Worm (Caenorhabditis elegans) whole organism, L1 larva: ENCODE measurements around the gene let-765.

ENCODE experiments used
- C04F5.9 ChIP-seq: sonication (generic microtip); optimal IDR thresholded peaks from 2 replicates; lab custom pipeline; 2016; ENCODE audit warnings: missing genetic modification characterization, missing compliant biosample characterization
- C16A3.4 ChIP-seq: fragments of 150-350 bp; optimal IDR thresholded peaks from 2 replicates; lab custom pipeline; 2014; ENCODE audit warnings: missing biosample characterization, missing genetic modification characterization
- C34B4.2 ChIP-seq: sonication (generic microtip); optimal IDR thresholded peaks from 2 replicates; lab custom pipeline; 2017; ENCODE audit warnings: mild to moderate bottlenecking, missing genetic modification characterization, missing compliant biosample characterization
- F16B12.6 ChIP-seq: fragments of 150-350 bp; optimal IDR thresholded peaks from 2 replicates; lab custom pipeline; 2014; ENCODE audit warnings: missing biosample characterization, missing genetic modification characterization
- Y116A8C.19 ChIP-seq: sonication (generic microtip); optimal IDR thresholded peaks from 2 replicates; lab custom pipeline; 2016; ENCODE audit warnings: missing compliant biosample characterization, missing genetic modification characterization, borderline replicate concordance
- aha-1 ChIP-seq: fragments of 150-350 bp; optimal IDR thresholded peaks from 2 replicates; lab custom pipeline; 2014; ENCODE audit warnings: missing biosample characterization, missing genetic modification characterization
- alr-1 ChIP-seq: fragments of 200-800 bp; sonication (Bioruptor generic); optimal IDR thresholded peaks from 2 replicates; lab custom pipeline; 2018; ENCODE audit warnings: borderline replicate concordance, mild to moderate bottlenecking, missing genetic modification characterization, missing compliant biosample characterization
- aly-2 ChIP-seq: fragments of 150-350 bp; optimal IDR thresholded peaks from 2 replicates; lab custom pipeline; 2014; ENCODE audit warnings: missing biosample characterization, missing genetic modification characterization
- blmp-1 ChIP-seq: fragments of 150-350 bp; optimal IDR thresholded peaks from 2 replicates; lab custom pipeline; 2014; ENCODE audit warnings: missing biosample characterization, missing genetic modification characterization
- ceh-63 ChIP-seq: fragments of 200-800 bp; sonication (Bioruptor generic); optimal IDR thresholded peaks from 2 replicates; lab custom pipeline; 2018; ENCODE audit warnings: mild to moderate bottlenecking, missing genetic modification characterization, missing compliant biosample characterization
- ceh-8 ChIP-seq: fragments of 200-800 bp; sonication (Bioruptor generic); optimal IDR thresholded peaks from 2 replicates; lab custom pipeline; 2018; ENCODE audit warnings: mild to moderate bottlenecking, missing genetic modification characterization, moderate library complexity, missing compliant biosample characterization
- ceh-90 ChIP-seq: sonication (generic microtip); optimal IDR thresholded peaks from 2 replicates; lab custom pipeline; 2016; ENCODE audit warnings: missing genetic modification characterization, missing compliant biosample characterization
- ces-1 ChIP-seq: fragments of 150-350 bp; optimal IDR thresholded peaks from 2 replicates; lab custom pipeline; 2014; ENCODE audit warnings: missing biosample characterization, missing genetic modification reagents, missing genetic modification characterization
- dpl-1 ChIP-seq, 3 experiments: fragments of 150-350 bp in 2 of 3; sonication (generic microtip) in 1 of 3; optimal IDR thresholded peaks; 2 replicates each; lab custom pipeline; 2014 to 2017; ENCODE audit warnings: missing biosample characterization in 3 of 3, missing genetic modification characterization in 3 of 3, missing genetic modification reagents in 3 of 3
- dsc-1 ChIP-seq: sonication (generic microtip); optimal IDR thresholded peaks from 2 replicates; lab custom pipeline; 2016; ENCODE audit warnings: mild to moderate bottlenecking, missing genetic modification characterization, missing compliant biosample characterization
- efl-3 ChIP-seq: fragments of 200-800 bp; sonication (Bioruptor generic); optimal IDR thresholded peaks from 2 replicates; lab custom pipeline; 2018; ENCODE audit warnings: mild to moderate bottlenecking, missing genetic modification characterization, missing compliant biosample characterization
- egl-13 ChIP-seq: sonication (generic microtip); optimal IDR thresholded peaks from 2 replicates; lab custom pipeline; 2016; ENCODE audit warnings: missing genotype, missing genetic modification reagents, missing genetic modification characterization, missing compliant biosample characterization
- egl-27 ChIP-seq, 2 experiments: fragments of 150-350 bp in 1 of 2; sonication (generic microtip); optimal IDR thresholded peaks; 3 replicates each; lab custom pipeline; 2017 to 2018; ENCODE audit warnings: missing biosample characterization in 2 of 2, missing genetic modification characterization in 2 of 2, missing genetic modification reagents in 2 of 2
- elt-3 ChIP-seq, 6 experiments: fragments of 150-350 bp in 1 of 6; sonication (generic microtip); optimal IDR thresholded peaks; 2 replicates each; lab custom pipeline; 2017 to 2018; ENCODE audit warnings: missing biosample characterization in 6 of 6, missing genetic modification characterization in 6 of 6, inconsistent platforms in 1 of 6
- fkh-10 ChIP-seq: sonication (generic microtip); optimal IDR thresholded peaks from 2 replicates; lab custom pipeline; 2017; ENCODE audit warnings: missing biosample characterization, missing genetic modification reagents, missing genetic modification characterization
- fkh-4 ChIP-seq: sonication (generic microtip); optimal IDR thresholded peaks from 2 replicates; lab custom pipeline; 2016; ENCODE audit warnings: missing compliant biosample characterization, missing genetic modification characterization, borderline replicate concordance
- fkh-8 ChIP-seq: sonication (generic microtip); optimal IDR thresholded peaks from 2 replicates; lab custom pipeline; 2016; ENCODE audit warnings: mild to moderate bottlenecking, missing genetic modification characterization, missing compliant biosample characterization
- fos-1 ChIP-seq: fragments of 150-350 bp; optimal IDR thresholded peaks from 2 replicates; lab custom pipeline; 2014; ENCODE audit warnings: missing biosample characterization, missing genetic modification characterization
- grh-1 ChIP-seq: fragments of 200-800 bp; sonication (Bioruptor generic); IDR thresholded peaks from 2 replicates; pipeline ENCODE4 v1.3.6; 2022; ENCODE audit warnings: missing genetic modification reagents, missing genetic modification characterization, missing compliant biosample characterization
- hlh-17 ChIP-seq: fragments of 200-800 bp; sonication (Bioruptor generic); optimal IDR thresholded peaks from 2 replicates; lab custom pipeline; 2018; ENCODE audit warnings: missing genetic modification characterization, mild to moderate bottlenecking, missing compliant biosample characterization, moderate library complexity, borderline replicate concordance
- hlh-4 ChIP-seq: sonication (generic microtip); optimal IDR thresholded peaks from 2 replicates; lab custom pipeline; 2016; ENCODE audit warnings: mild to moderate bottlenecking, missing genetic modification characterization, missing compliant biosample characterization
- hpl-2 ChIP-seq: fragments of 150-350 bp; optimal IDR thresholded peaks from 2 replicates; lab custom pipeline; 2014; ENCODE audit warnings: missing biosample characterization, missing genetic modification reagents, missing genetic modification characterization
- irx-1 ChIP-seq: sonication (generic microtip); optimal IDR thresholded peaks from 2 replicates; lab custom pipeline; 2016; ENCODE audit warnings: missing genetic modification characterization, missing compliant biosample characterization
- jun-1 ChIP-seq: fragments of 150-350 bp; optimal IDR thresholded peaks from 2 replicates; lab custom pipeline; 2014; ENCODE audit warnings: missing biosample characterization, missing genetic modification reagents, missing genetic modification characterization
- lin-13 ChIP-seq: fragments of 150-350 bp; optimal IDR thresholded peaks from 2 replicates; lab custom pipeline; 2014; ENCODE audit warnings: missing biosample characterization, missing genetic modification reagents, missing genetic modification characterization
- lin-15B ChIP-seq: fragments of 150-350 bp; sonication (generic microtip); optimal IDR thresholded peaks from 3 replicates; lab custom pipeline; 2014; ENCODE audit warnings: missing biosample characterization, missing genetic modification characterization
- lsy-2 ChIP-seq, 2 experiments: fragments of 150-350 bp; optimal IDR thresholded peaks; 2 replicates each; lab custom pipeline; 2014; ENCODE audit warnings: missing biosample characterization in 2 of 2, missing genetic modification characterization in 2 of 2
- mef-2 ChIP-seq: fragments of 150-350 bp; optimal IDR thresholded peaks from 2 replicates; lab custom pipeline; 2014; ENCODE audit warnings: missing biosample characterization, missing genetic modification characterization
- nhr-11 ChIP-seq: fragments of 150-350 bp; optimal IDR thresholded peaks from 2 replicates; lab custom pipeline; 2014; ENCODE audit warnings: missing biosample characterization, missing genetic modification characterization
- nhr-19 ChIP-seq: fragments of 200-800 bp; sonication (Bioruptor generic); conservative IDR thresholded peaks from 2 replicates; pipeline ENCODE4 v1.3.6; 2022; ENCODE audit warnings: missing genetic modification characterization, missing compliant biosample characterization
- nhr-20 ChIP-seq: sonication (generic microtip); optimal IDR thresholded peaks from 2 replicates; lab custom pipeline; 2016; ENCODE audit warnings: mild to moderate bottlenecking, missing genetic modification characterization, missing compliant biosample characterization
- nhr-237 ChIP-seq: fragments of 150-350 bp; optimal IDR thresholded peaks from 2 replicates; lab custom pipeline; 2014; ENCODE audit warnings: missing biosample characterization, missing genetic modification characterization
- nhr-28 ChIP-seq: fragments of 150-350 bp; optimal IDR thresholded peaks from 2 replicates; lab custom pipeline; 2014; ENCODE audit warnings: missing biosample characterization, missing genetic modification characterization
- nhr-77 ChIP-seq: fragments of 150-350 bp; optimal IDR thresholded peaks from 2 replicates; lab custom pipeline; 2014; ENCODE audit warnings: missing biosample characterization, missing genetic modification characterization
- nhr-90 ChIP-seq: sonication (generic microtip); optimal IDR thresholded peaks from 2 replicates; lab custom pipeline; 2016; ENCODE audit warnings: mild to moderate bottlenecking, missing genetic modification characterization, missing compliant biosample characterization; ENCODE audit not compliant: poor library complexity
- pax-3 ChIP-seq: fragments of 200-800 bp; sonication (Bioruptor generic); optimal IDR thresholded peaks from 2 replicates; lab custom pipeline; 2018; ENCODE audit warnings: mild to moderate bottlenecking, missing genetic modification characterization, moderate library complexity, missing compliant biosample characterization
- rnt-1 ChIP-seq: sonication (generic microtip); optimal IDR thresholded peaks from 2 replicates; lab custom pipeline; 2016; ENCODE audit warnings: mild to moderate bottlenecking, missing genetic modification characterization, moderate library complexity, missing compliant biosample characterization
- snu-23 ChIP-seq: sonication (generic microtip); optimal IDR thresholded peaks from 2 replicates; lab custom pipeline; 2016; ENCODE audit warnings: missing genetic modification characterization, missing compliant biosample characterization
- sox-4 ChIP-seq: sonication (generic microtip); optimal IDR thresholded peaks from 2 replicates; lab custom pipeline; 2016; ENCODE audit warnings: missing genetic modification characterization, missing compliant biosample characterization
- sptf-1 ChIP-seq: fragments of 150-350 bp; optimal IDR thresholded peaks from 2 replicates; lab custom pipeline; 2014; ENCODE audit warnings: missing biosample characterization, missing genetic modification characterization
- swsn-7 ChIP-seq: sonication (generic microtip); optimal IDR thresholded peaks from 2 replicates; lab custom pipeline; 2016; ENCODE audit warnings: missing genetic modification characterization, missing compliant biosample characterization
- tlp-1 ChIP-seq: fragments of 150-350 bp; optimal IDR thresholded peaks from 2 replicates; lab custom pipeline; 2014; ENCODE audit warnings: missing biosample characterization, missing genetic modification characterization
- unc-130 ChIP-seq: fragments of 150-350 bp; optimal IDR thresholded peaks from 2 replicates; lab custom pipeline; 2017; ENCODE audit warnings: missing biosample characterization, missing genetic modification characterization, inconsistent platforms
- unc-62 ChIP-seq: fragments of 150-350 bp; optimal IDR thresholded peaks from 2 replicates; lab custom pipeline; 2014; ENCODE audit warnings: missing biosample characterization, missing genetic modification reagents, missing genetic modification characterization
- unc-86 ChIP-seq: sonication (generic microtip); optimal IDR thresholded peaks from 2 replicates; lab custom pipeline; 2016; ENCODE audit warnings: missing genetic modification characterization, missing compliant biosample characterization
- unc-98 ChIP-seq: fragments of 200-800 bp; sonication (Bioruptor generic); IDR thresholded peaks from 2 replicates; pipeline ENCODE4 v1.3.6; 2022; ENCODE audit warnings: missing genetic modification characterization, missing compliant biosample characterization
- zag-1 ChIP-seq: fragments of 150-350 bp; optimal IDR thresholded peaks from 2 replicates; lab custom pipeline; 2014; ENCODE audit warnings: missing biosample characterization, missing genetic modification characterization
- ztf-11 ChIP-seq, 2 experiments: sonication (generic microtip); optimal IDR thresholded peaks; 2 replicates each; lab custom pipeline; 2016 to 2017; ENCODE audit warnings: missing genetic modification characterization in 2 of 2, missing biosample characterization in 1 of 2, missing compliant biosample characterization in 1 of 2
- ztf-4 ChIP-seq: fragments of 150-350 bp; optimal IDR thresholded peaks from 2 replicates; lab custom pipeline; 2014; ENCODE audit warnings: missing biosample characterization, missing genetic modification characterization

let-765 gene

ce11 chrIII:6625317-6625716 is 24.3 kb upstream of the let-765 start:
- TF ChIP-seq unc-98 (GFP tag; lab: Robert Waterston, UW) (no peak), nhr-20 (tag; lab: Kevin White, UChicago) (peak; percentile 38), C16A3.4 (peak; percentile 34), lin-15B (peak; percentile 55), sox-4 (tag; lab: Kevin White, UChicago) (no peak), fkh-4 (tag; lab: Kevin White, UChicago) (no peak), sptf-1 (tag; lab: Kevin White, UChicago) (no peak), aha-1 (tag; lab: Kevin White, UChicago) (no peak), alr-1 (tag; lab: Kevin White, UChicago) (no peak), C04F5.9 (no peak), lsy-2 (tag; optimal IDR thresholded peaks at IDR 0.05; lab: Kevin White, UChicago) (peak; percentile 39 to 73), fkh-10 (GFP tag; lab: Kevin White, UChicago) (no peak), nhr-11 (tag; lab: Kevin White, UChicago) (no peak), snu-23 (GFP tag; lab: Kevin White, UChicago) (peak; percentile 52), lin-13 (GFP tag; lab: Kevin White, UChicago) (no peak), hpl-2 (GFP tag; lab: Kevin White, UChicago) (no peak), tlp-1 (no peak), unc-86 (tag; lab: Kevin White, UChicago) (no peak), mef-2 (tag; lab: Kevin White, UChicago) (no peak), C34B4.2 (tag; lab: Kevin White, UChicago) (no peak), fos-1 (tag; lab: Kevin White, UChicago) (no peak), zag-1 (tag; lab: Kevin White, UChicago) (no peak), ceh-90 (tag; lab: Kevin White, UChicago) (peak; percentile 49), aly-2 (tag; lab: Kevin White, UChicago) (no peak), egl-13 (tag; lab: Kevin White, UChicago) (no peak), egl-27 (tag; optimal IDR thresholded peaks at IDR 0.05; lab: Kevin White, UChicago) (no peak), swsn-7 (tag; lab: Kevin White, UChicago) (peak; percentile 23), unc-130 (tag; lab: Kevin White, UChicago) (no peak), ceh-8 (GFP tag; lab: Kevin White, UChicago) (no peak), dsc-1 (tag; lab: Kevin White, UChicago) (no peak), nhr-237 (tag; lab: Kevin White, UChicago) (no peak), Y116A8C.19 (tag; lab: Kevin White, UChicago) (no peak), F16B12.6 (tag; lab: Kevin White, UChicago) (peak; percentile 11), ces-1 (GFP tag; lab: Kevin White, UChicago) (no peak), pax-3 (tag; lab: Kevin White, UChicago) (no peak), dpl-1 (GFP tag; optimal IDR thresholded peaks at IDR 0.05; lab: Kevin White, UChicago) (peak; percentile 27 to 69 (median 50)), irx-1 (tag; lab: Kevin White, UChicago) (no peak), nhr-19 (GFP tag; lab: Robert Waterston, UW) (no peak), fkh-8 (tag; lab: Kevin White, UChicago) (peak; percentile 51), nhr-28 (no peak), blmp-1 (tag; lab: Kevin White, UChicago) (peak; percentile 63), unc-62 (GFP tag; lab: Kevin White, UChicago) (no peak), hlh-4 (tag; lab: Kevin White, UChicago) (no peak), jun-1 (tag; lab: Kevin White, UChicago) (no peak), ceh-63 (GFP tag; lab: Kevin White, UChicago) (no peak), elt-3 (tag; optimal IDR thresholded peaks at IDR 0.05; lab: Kevin White, UChicago) (peak in 1 of 6 experiments; percentile 2), efl-3 (GFP tag; lab: Kevin White, UChicago) (no peak), ztf-4 (tag; lab: Kevin White, UChicago) (no peak), ztf-11 (tag; optimal IDR thresholded peaks at IDR 0.05; lab: Kevin White, UChicago) (no peak), grh-1 (no peak), rnt-1 (tag; lab: Kevin White, UChicago) (peak; percentile 68), nhr-90 (peak; percentile 16), hlh-17 (no peak), nhr-77 (tag; lab: Kevin White, UChicago) (no peak)
